Worm (Caenorhabditis elegans) whole organism, L3 larva: ENCODE measurements around the gene nxf-1.

Experiments
- ceh-16 ChIP-seq: sonication (generic microtip); optimal IDR thresholded peaks from 2 replicates; lab custom pipeline; 2017; ENCODE audit warnings: missing biosample characterization, missing genetic modification characterization
- mdl-1 ChIP-seq: fragments of 150-350 bp; optimal IDR thresholded peaks from 2 replicates; lab custom pipeline; 2014; ENCODE audit warnings: missing biosample characterization, missing genetic modification characterization
- nhr-77 ChIP-seq: fragments of 150-350 bp; optimal IDR thresholded peaks from 2 replicates; lab custom pipeline; 2014; ENCODE audit warnings: missing biosample characterization, missing genetic modification characterization

- TF ChIP-seq mdl-1 (tag; lab: Kevin White, UChicago): no peak
- no peak for TF ChIP-seq ceh-16 (tag; lab: Kevin White, UChicago)
- TF ChIP-seq nhr-77 (tag; lab: Kevin White, UChicago): no peak
These were observed 36.8 kb downstream of the nxf-1 start for ce11 chrV:14378052-14378451.
